Worm (Caenorhabditis elegans) whole organism, L4 larva: ENCODE data around the gene BE0003N10.1.

ENCODE experiments used
- lin-15B ChIP-seq: fragments of 150-350 bp; sonication (generic microtip); optimal IDR thresholded peaks from 3 replicates; lab custom pipeline; 2014; ENCODE audit warnings: missing biosample characterization, missing genetic modification characterization
- mdl-1 ChIP-seq, 2 experiments: fragments of 150-350 bp in 1 of 2; sonication (generic microtip) in 1 of 2; optimal IDR thresholded peaks; 2 replicates each; lab custom pipeline; 2014 to 2017; ENCODE audit warnings: missing biosample characterization in 2 of 2, missing genetic modification characterization in 2 of 2
- nhr-237 ChIP-seq: sonication (generic microtip); optimal IDR thresholded peaks from 2 replicates; lab custom pipeline; 2017; ENCODE audit warnings: missing biosample characterization, missing genetic modification characterization

- TF ChIP-seq lin-15B (tag; lab: Kevin White, UChicago) (no peak), mdl-1 (tag; optimal IDR thresholded peaks at IDR 0.05; lab: Kevin White, UChicago) (peak in 1 of 2 experiments; percentile 6), nhr-237 (tag; lab: Kevin White, UChicago) (no peak)
Observed at ce11 chrIII:1002510-1002909, 34.8 kb upstream of the BE0003N10.1 start, which contains the start of gene clec-150.
